Worm (Caenorhabditis elegans): ENCODE results near the gene dyrb-1.

ce11 chrII:9144366-9144765, 37.4 kb upstream of the dyrb-1 start:
- TF ChIP-seq C16A3.4 (tag; optimal IDR thresholded peaks at IDR 0.05) (no peak), blmp-1 (tag; optimal IDR thresholded peaks at IDR 0.05) (no peak), tbx-2 (tag; optimal IDR thresholded peaks at IDR 0.05) (no peak), nhr-77 (tag; optimal IDR thresholded peaks at IDR 0.05) (no peak), egl-27 (tag; optimal IDR thresholded peaks at IDR 0.05) (no peak), lin-13 (GFP tag; optimal IDR thresholded peaks at IDR 0.05) (no peak), ceh-90 (tag; optimal IDR thresholded peaks at IDR 0.05) (no peak), ztf-4 (tag; optimal IDR thresholded peaks at IDR 0.05) (no peak), F16B12.6 (tag; optimal IDR thresholded peaks at IDR 0.05) (no peak), ama-1 (optimal IDR thresholded peaks at IDR 0.05) (no peak), alr-1 (tag; optimal IDR thresholded peaks at IDR 0.05; ENCODE audit: borderline replicate concordance) (no peak)
